Fruit fly (Drosophila melanogaster): ENCODE results near the gene AP-2sigma.

The AP-2sigma gene

dm6 chr3R:21268873-21269272 is 1.0 kb downstream of the AP-2sigma start, which contains the start of gene Rab1 (continued):
- TF ChIP-seq CG3065 (GFP tag; optimal IDR thresholded peaks at IDR 0.05) (peak; percentile 79), Xbp1 (GFP tag; optimal IDR thresholded peaks at IDR 0.05) (peak; percentile 58), twi (tag; optimal IDR thresholded peaks at IDR 0.05) (peak; percentile 9), Hr51 (GFP tag; optimal IDR thresholded peaks at IDR 0.05) (peak in 1 of 2 experiments; percentile 59), CG12236 (GFP tag; optimal IDR thresholded peaks at IDR 0.05) (no peak), bab2 (GFP tag; optimal IDR thresholded peaks at IDR 0.05) (peak; percentile 12), CG3995 (GFP tag; optimal IDR thresholded peaks at IDR 0.05) (peak; percentile 35), CG18262 (tag; optimal IDR thresholded peaks at IDR 0.05) (peak; percentile 4), ranshi (GFP tag; IDR thresholded peaks at IDR 0.05) (no peak), Gug (GFP tag; IDR thresholded peaks at IDR 0.05) (no peak), exex (tag; optimal IDR thresholded peaks at IDR 0.05) (no peak), Fer3 (tag; optimal IDR thresholded peaks at IDR 0.05) (peak; percentile 20), trem (tag; optimal IDR thresholded peaks at IDR 0.05) (peak; percentile 97), CG11723 (GFP tag; optimal IDR thresholded peaks at IDR 0.05) (peak; percentile 19), NC2β (GFP tag; optimal IDR thresholded peaks at IDR 0.05) (peak; percentile 39)

- TF ChIP-seq bsh (GFP tag; optimal IDR thresholded peaks at IDR 0.05), result no peak
- no peak for TF ChIP-seq CG4282 (GFP tag; optimal IDR thresholded peaks at IDR 0.05)
- peak; percentile 21 for TF ChIP-seq kay (GFP tag; optimal IDR thresholded peaks at IDR 0.05)
- TF ChIP-seq chn (GFP tag; optimal IDR thresholded peaks at IDR 0.05), result no peak
- peak; percentile 42 for TF ChIP-seq grn (GFP tag; optimal IDR thresholded peaks at IDR 0.05)
- TF ChIP-seq peb (GFP tag; IDR thresholded peaks at IDR 0.05), result no peak
- TF ChIP-seq zfh2 (GFP tag; optimal IDR thresholded peaks at IDR 0.05), result no peak
- TF ChIP-seq pros (GFP tag; optimal IDR thresholded peaks at IDR 0.05), result peak; percentile 29
- TF ChIP-seq CG2712 (tag; optimal IDR thresholded peaks at IDR 0.05), result no peak
- no peak for TF ChIP-seq Tbp (GFP tag; optimal IDR thresholded peaks at IDR 0.05)
- TF ChIP-seq sug (tag; optimal IDR thresholded peaks at IDR 0.05), result peak; percentile 82
- 0 out of 2 replicates have a peak, but pooled peaks have one; percentile 19 for TF ChIP-seq Atf6 (GFP tag; IDR thresholded peaks at IDR 0.05)
- TF ChIP-seq CG34376 (GFP tag; optimal IDR thresholded peaks at IDR 0.05), result peak; percentile 56
- 0 out of 2 replicates have a peak, but pooled peaks have one; percentile 20 for TF ChIP-seq vvl (GFP tag; IDR thresholded peaks at IDR 0.05)
- no peak for TF ChIP-seq HHEX (GFP tag; optimal IDR thresholded peaks at IDR 0.05)
- TF ChIP-seq CG15011 (GFP tag; optimal IDR thresholded peaks at IDR 0.05), result no peak
- TF ChIP-seq Pdp1 (GFP tag; optimal IDR thresholded peaks at IDR 0.05), result peak in 1 of 2 experiments; percentile 41
- TF ChIP-seq D (optimal IDR thresholded peaks at IDR 0.05), result no peak
- TF ChIP-seq D (GFP tag; optimal IDR thresholded peaks at IDR 0.05), result no peak
- no peak for TF ChIP-seq Bgb (GFP tag; IDR thresholded peaks at IDR 0.05; ENCODE audit: partially characterized antibody)
- TF ChIP-seq mirr (GFP tag; optimal IDR thresholded peaks at IDR 0.05), result peak; percentile 78
- TF ChIP-seq Elba2 (GFP tag; optimal IDR thresholded peaks at IDR 0.05), result no peak
- TF ChIP-seq sr (GFP tag; IDR thresholded peaks at IDR 0.05), result no peak
- no peak for TF ChIP-seq oc (tag; optimal IDR thresholded peaks at IDR 0.05)
- TF ChIP-seq B-H1 (GFP tag; IDR thresholded peaks at IDR 0.05), result no peak
- no peak for TF ChIP-seq CG2678 (tag; optimal IDR thresholded peaks at IDR 0.05)
- TF ChIP-seq Optix (GFP tag; IDR thresholded peaks at IDR 0.05), result 0 out of 3 replicates have a peak, but pooled peaks have one; percentile 29
- TF ChIP-seq otp (GFP tag; IDR thresholded peaks at IDR 0.05), result no peak
- peak; percentile 60 for TF ChIP-seq sens (GFP tag)
- TF ChIP-seq Ptx1 (GFP tag; IDR thresholded peaks at IDR 0.05), result no peak
- no peak for TF ChIP-seq D19B (GFP tag; optimal IDR thresholded peaks at IDR 0.05)
- no peak for TF ChIP-seq CG12236 (GFP tag; optimal IDR thresholded peaks at IDR 0.05)
- no peak for TF ChIP-seq Dad (GFP tag; optimal IDR thresholded peaks at IDR 0.05)
- TF ChIP-seq nom (GFP tag; optimal IDR thresholded peaks at IDR 0.05), result peak; percentile 81
- TF ChIP-seq dmrt99B (tag; optimal IDR thresholded peaks at IDR 0.05), result no peak
- peak; percentile 21 for TF ChIP-seq CG18011 (GFP tag; optimal IDR thresholded peaks at IDR 0.05)
These were observed 1.8 kb downstream of the AP-2sigma start for dm6 chr3R:21267972-21268512.
